Fruit fly (Drosophila melanogaster) whole organism, prepupa: Measurements from ENCODE around the gene CG18731.

ENCODE experiments used
- Blimp-1 ChIP-seq: fragments of 200-800 bp; sonication (Bioruptor generic); optimal IDR thresholded peaks from 3 replicates; lab custom pipeline; 2017; ENCODE audit warnings: missing biosample characterization, missing genetic modification characterization, mild to moderate bottlenecking, moderate library complexity, missing genetic modification reagents
- CG10631 ChIP-seq: fragments of 200-800 bp; sonication (Bioruptor generic); optimal IDR thresholded peaks from 2 replicates; lab custom pipeline; 2016; ENCODE audit warnings: missing biosample characterization, missing genetic modification characterization
- CG10669 ChIP-seq: fragments of 200-800 bp; sonication (Bioruptor generic); optimal IDR thresholded peaks from 3 replicates; lab custom pipeline; 2018; ENCODE audit warnings: missing biosample characterization, mild to moderate bottlenecking, missing genetic modification characterization, moderate library complexity
- CG11294 ChIP-seq: fragments of 200-800 bp; sonication (Bioruptor generic); IDR thresholded peaks from 2 replicates; pipeline ENCODE4 v1.3.6; 2022; ENCODE audit warnings: missing biosample characterization, missing genetic modification characterization
- CG11902 ChIP-seq: fragments of 200-800 bp; sonication (Bioruptor generic); optimal IDR thresholded peaks from 3 replicates; lab custom pipeline; 2016; ENCODE audit warnings: missing biosample characterization, missing genetic modification characterization
- CG15336 ChIP-seq: fragments of 200-800 bp; sonication (Bioruptor generic); IDR thresholded peaks from 2 replicates; pipeline ENCODE4 v1.3.6; 2022; ENCODE audit warnings: missing biosample characterization, missing genetic modification characterization
- CG1621 ChIP-seq: fragments of 200-800 bp; sonication (Bioruptor generic); optimal IDR thresholded peaks from 3 replicates; lab custom pipeline; 2018; ENCODE audit warnings: missing biosample characterization, mild to moderate bottlenecking, missing genetic modification characterization
- CG16779 ChIP-seq: fragments of 200-800 bp; sonication (Bioruptor generic); optimal IDR thresholded peaks from 3 replicates; lab custom pipeline; 2017; ENCODE audit warnings: missing biosample characterization, mild to moderate bottlenecking, missing genetic modification characterization
- CG3032 ChIP-seq: fragments of 200-800 bp; optimal IDR thresholded peaks from 2 replicates; lab custom pipeline; 2019; ENCODE audit warnings: missing biosample characterization, mild to moderate bottlenecking, missing genetic modification characterization, moderate library complexity
- CG31627 ChIP-seq: fragments of 200-800 bp; sonication (Bioruptor generic); optimal IDR thresholded peaks from 3 replicates; lab custom pipeline; 2016; ENCODE audit warnings: missing biosample characterization, missing genetic modification characterization
- CG34406 ChIP-seq: fragments of 200-800 bp; sonication (Bioruptor generic); optimal IDR thresholded peaks from 3 replicates; lab custom pipeline; 2016; ENCODE audit warnings: missing biosample characterization, missing genetic modification characterization
- CG3919 ChIP-seq: fragments of 200-800 bp; sonication (Bioruptor generic); optimal IDR thresholded peaks from 3 replicates; lab custom pipeline; 2016; ENCODE audit warnings: missing biosample characterization, missing genetic modification characterization
- CG4318 ChIP-seq: fragments of 200-800 bp; sonication (Bioruptor generic); optimal IDR thresholded peaks from 3 replicates; lab custom pipeline; 2017; ENCODE audit warnings: missing biosample characterization, mild to moderate bottlenecking, missing genetic modification characterization
- CG6163 ChIP-seq: fragments of 200-800 bp; sonication (Bioruptor generic); IDR thresholded peaks from 3 replicates; pipeline ENCODE4 v1.3.6; 2022; ENCODE audit warnings: missing biosample characterization, missing genetic modification characterization
- CG6276 ChIP-seq: fragments of 200-800 bp; sonication (Bioruptor generic); optimal IDR thresholded peaks from 2 replicates; lab custom pipeline; 2017; ENCODE audit warnings: missing biosample characterization, mild to moderate bottlenecking, missing genetic modification characterization
- CG6792 ChIP-seq: fragments of 200-800 bp; sonication (Bioruptor generic); optimal IDR thresholded peaks from 3 replicates; lab custom pipeline; 2016; ENCODE audit warnings: missing biosample characterization, missing genetic modification characterization
- CG6808 ChIP-seq: fragments of 200-800 bp; sonication (Bioruptor generic); optimal IDR thresholded peaks from 3 replicates; lab custom pipeline; 2017; ENCODE audit warnings: missing biosample characterization, missing genetic modification characterization, mild to moderate bottlenecking, moderate library complexity, missing genetic modification reagents
- CG6854 ChIP-seq: fragments of 200-800 bp; sonication (Bioruptor generic); optimal IDR thresholded peaks from 2 replicates; lab custom pipeline; 2017; ENCODE audit warnings: missing biosample characterization, mild to moderate bottlenecking, missing genetic modification characterization
- CG7368 ChIP-seq: fragments of 200-800 bp; sonication (Bioruptor generic); optimal IDR thresholded peaks from 3 replicates; lab custom pipeline; 2016; ENCODE audit warnings: missing biosample characterization, missing genetic modification characterization
- CG8119 ChIP-seq: fragments of 200-800 bp; sonication (Bioruptor generic); IDR thresholded peaks from 3 replicates; pipeline ENCODE4 v1.3.6; 2022; ENCODE audit warnings: missing biosample characterization, missing genetic modification characterization
- CG8632 ChIP-seq: fragments of 200-800 bp; sonication (Bioruptor generic); optimal IDR thresholded peaks from 3 replicates; lab custom pipeline; 2016; ENCODE audit warnings: missing biosample characterization, missing genetic modification characterization
- CG9139 ChIP-seq: fragments of 200-800 bp; sonication (Bioruptor generic); optimal IDR thresholded peaks from 3 replicates; lab custom pipeline; 2017; ENCODE audit warnings: missing biosample characterization, mild to moderate bottlenecking, missing genetic modification characterization
- Eip78C ChIP-seq: fragments of 200-800 bp; sonication (Bioruptor generic); peaks from one replicate; lab custom pipeline; 2016; ENCODE audit warnings: missing biosample characterization, missing genetic modification characterization
- Eip93F ChIP-seq: fragments of 200-800 bp; sonication (Bioruptor generic); optimal IDR thresholded peaks from 2 replicates; lab custom pipeline; 2016; ENCODE audit warnings: missing biosample characterization, mild to moderate bottlenecking, missing genetic modification characterization
- Ets21C ChIP-seq: fragments of 200-800 bp; sonication (Bioruptor generic); optimal IDR thresholded peaks from 3 replicates; lab custom pipeline; 2016; ENCODE audit warnings: missing biosample characterization, missing genetic modification characterization
- Gug ChIP-seq: fragments of 200-800 bp; sonication (Bioruptor generic); IDR thresholded peaks from 2 replicates; pipeline ENCODE4 v1.3.6; 2022; ENCODE audit warnings: missing biosample characterization, missing genetic modification characterization
- Hr4 ChIP-seq: fragments of 200-800 bp; sonication (Bioruptor generic); optimal IDR thresholded peaks from 3 replicates; lab custom pipeline; 2016; ENCODE audit warnings: missing biosample characterization, missing genetic modification characterization
- Lpt ChIP-seq: fragments of 200-800 bp; sonication (Bioruptor generic); optimal IDR thresholded peaks from 3 replicates; lab custom pipeline; 2016; ENCODE audit warnings: missing biosample characterization, missing genetic modification characterization
- Met ChIP-seq: fragments of 200-800 bp; sonication (Bioruptor generic); optimal IDR thresholded peaks from 3 replicates; lab custom pipeline; 2016; ENCODE audit warnings: missing biosample characterization, missing genetic modification characterization
- Sox14 ChIP-seq: fragments of 200-800 bp; sonication (Bioruptor generic); optimal IDR thresholded peaks from 3 replicates; lab custom pipeline; 2016; ENCODE audit warnings: missing biosample characterization, missing genetic modification characterization
- achi ChIP-seq: fragments of 200-800 bp; sonication (Bioruptor generic); optimal IDR thresholded peaks from 3 replicates; lab custom pipeline; 2016; ENCODE audit warnings: missing biosample characterization, missing genetic modification characterization
- acj6 ChIP-seq: fragments of 200-800 bp; sonication (Bioruptor generic); optimal IDR thresholded peaks from 3 replicates; lab custom pipeline; 2016; ENCODE audit warnings: missing biosample characterization, missing genetic modification characterization
- dsx ChIP-seq: fragments of 200-800 bp; optimal IDR thresholded peaks from 3 replicates; lab custom pipeline; 2019; ENCODE audit warnings: missing biosample characterization, mild to moderate bottlenecking, missing genetic modification characterization, moderate library complexity; ENCODE audit not compliant: poor library complexity, severe bottlenecking
- eg ChIP-seq: fragments of 200-800 bp; sonication (Bioruptor generic); IDR thresholded peaks from 3 replicates; pipeline ENCODE4 v1.3.6; 2022; ENCODE audit warnings: missing biosample characterization, missing genetic modification characterization
- esn ChIP-seq: fragments of 200-800 bp; sonication (Bioruptor generic); optimal IDR thresholded peaks from 2 replicates; lab custom pipeline; 2016; ENCODE audit warnings: missing biosample characterization, mild to moderate bottlenecking, missing genetic modification characterization, moderate library complexity
- fd59A ChIP-seq: fragments of 200-800 bp; sonication (Bioruptor generic); optimal IDR thresholded peaks from 2 replicates; lab custom pipeline; 2017; ENCODE audit warnings: missing biosample characterization, mild to moderate bottlenecking, missing genetic modification characterization, missing genetic modification reagents
- fkh ChIP-seq: fragments of 200-800 bp; sonication (Bioruptor generic); optimal IDR thresholded peaks from 3 replicates; lab custom pipeline; 2017; ENCODE audit warnings: missing biosample characterization, mild to moderate bottlenecking, missing genetic modification characterization, moderate library complexity
- net ChIP-seq: fragments of 200-800 bp; sonication (Bioruptor generic); optimal IDR thresholded peaks from 3 replicates; lab custom pipeline; 2016; ENCODE audit warnings: missing biosample characterization, missing genetic modification characterization
- pdm3 ChIP-seq: fragments of 200-800 bp; sonication (Bioruptor generic); optimal IDR thresholded peaks from 3 replicates; lab custom pipeline; 2016; ENCODE audit warnings: missing biosample characterization, missing genetic modification characterization
- salr ChIP-seq, 2 experiments: fragments of 200-800 bp; sonication (Bioruptor generic); optimal IDR thresholded peaks; 3 replicates each; lab custom pipeline; 2016 to 2018; ENCODE audit warnings: missing biosample characterization in 2 of 2, missing genetic modification characterization in 2 of 2, mild to moderate bottlenecking in 1 of 2
- ss ChIP-seq, 2 experiments: fragments of 200-800 bp; sonication (Bioruptor generic); optimal IDR thresholded peaks; 2 replicates in 1 of 2; 3 replicates in 1 of 2; lab custom pipeline; 2017 to 2018; ENCODE audit warnings: mild to moderate bottlenecking in 2 of 2, missing biosample characterization in 2 of 2, missing genetic modification characterization in 2 of 2, moderate library complexity in 1 of 2
- svp ChIP-seq: fragments of 200-800 bp; sonication (Bioruptor generic); peaks from one replicate; lab custom pipeline; 2016; ENCODE audit warnings: missing biosample characterization, missing genetic modification characterization
- topi ChIP-seq: fragments of 200-800 bp; sonication (Bioruptor generic); optimal IDR thresholded peaks from 3 replicates; lab custom pipeline; 2016; ENCODE audit warnings: missing biosample characterization, missing genetic modification characterization
- vri ChIP-seq: fragments of 200-800 bp; sonication (Bioruptor generic); optimal IDR thresholded peaks from 3 replicates; lab custom pipeline; 2016; ENCODE audit warnings: missing biosample characterization, mild to moderate bottlenecking, missing genetic modification characterization

CG18731 gene

dm6 chr3R:29772090-29772794 is 47.4 kb downstream of the CG18731 start (continued):
- peak in 1 of 2 experiments; percentile 60 for TF ChIP-seq salr (GFP tag; optimal IDR thresholded peaks at IDR 0.05; lab: Kevin White, UChicago)
- peak; percentile 23 for TF ChIP-seq CG6276 (GFP tag; lab: Kevin White, UChicago)
- TF ChIP-seq, all 60 proteins: peak for 32

dm6 chr3R:29772795-29773331 is 48.0 kb downstream of the CG18731 start:
- TF ChIP-seq CG11294 (GFP tag; lab: Robert Waterston, UW) = peak; percentile 38; the same call in 1 of the 2 replicates
- TF ChIP-seq CG9139 (GFP tag; lab: Kevin White, UChicago) = peak; percentile 61
- no peak for TF ChIP-seq CG10631 (GFP tag; lab: Kevin White, UChicago)
- TF ChIP-seq CG8119 = peak; percentile 65
- TF ChIP-seq dsx (GFP tag; lab: Kevin White, UChicago) = peak; percentile 13
- peak; percentile 63 for TF ChIP-seq CG15336 (GFP tag; lab: Robert Waterston, UW)
- peak; percentile 53; the same call in 1 of the 3 replicates for TF ChIP-seq eg (GFP tag; lab: Robert Waterston, UW)
- TF ChIP-seq achi (GFP tag; lab: Kevin White, UChicago) = no peak
- TF ChIP-seq CG7368 = peak; percentile 27
- TF ChIP-seq svp (GFP tag; lab: Kevin White, UChicago) = peak; percentile 68
- TF ChIP-seq CG11902 (GFP tag; lab: Kevin White, UChicago) = no peak
- TF ChIP-seq CG1621 (tag; lab: Kevin White, UChicago) = peak; percentile 24
- TF ChIP-seq Ets21C (GFP tag; lab: Kevin White, UChicago) = no peak
- TF ChIP-seq vri (GFP tag; lab: Kevin White, UChicago) = peak; percentile 67
- TF ChIP-seq CG6163 (GFP tag; lab: Robert Waterston, UW) = peak; percentile 77
- TF ChIP-seq fkh = peak; percentile 83
- TF ChIP-seq CG31627 (GFP tag; lab: Kevin White, UChicago) = no peak
- TF ChIP-seq net (GFP tag; lab: Kevin White, UChicago) = no peak
- no peak for TF ChIP-seq acj6 (GFP tag; lab: Kevin White, UChicago)
- peak; percentile 28 for TF ChIP-seq CG3032
- no peak for TF ChIP-seq CG4318 (GFP tag; lab: Kevin White, UChicago)
- TF ChIP-seq CG16779 (tag; lab: Kevin White, UChicago) = no peak
- no peak for TF ChIP-seq Eip93F
- TF ChIP-seq Sox14 = peak; percentile 29
- TF ChIP-seq Lpt (GFP tag; lab: Kevin White, UChicago) = peak; percentile 56
- peak; percentile 53 to 76 for TF ChIP-seq ss (GFP tag; optimal IDR thresholded peaks at IDR 0.05; lab: Kevin White, UChicago)
- peak; percentile 70 for TF ChIP-seq CG6854
- no peak for TF ChIP-seq Eip78C (GFP tag; lab: Kevin White, UChicago)
- peak; percentile 49 for TF ChIP-seq CG6276 (GFP tag; lab: Kevin White, UChicago)
- TF ChIP-seq CG3919 (GFP tag; lab: Kevin White, UChicago) = peak; percentile 6
- TF ChIP-seq topi (GFP tag; lab: Kevin White, UChicago) = no peak
- TF ChIP-seq Gug (GFP tag; lab: Robert Waterston, UW) = peak; percentile 51
- peak; percentile 76 for TF ChIP-seq Blimp-1 (GFP tag; lab: Kevin White, UChicago)
- peak; percentile 30 for TF ChIP-seq CG6808 (GFP tag; lab: Kevin White, UChicago)
- no peak for TF ChIP-seq salr (GFP tag; optimal IDR thresholded peaks at IDR 0.05; lab: Kevin White, UChicago)

dm6 chr3R:29773833-29774324 is 49.1 kb downstream of the CG18731 start:
- TF ChIP-seq fd59A (GFP tag; lab: Kevin White, UChicago) (peak; percentile 79), Eip78C (GFP tag; lab: Kevin White, UChicago) (peak; percentile 95), net (GFP tag; lab: Kevin White, UChicago) (peak; percentile 76), esn (GFP tag; lab: Kevin White, UChicago) (peak; percentile 79), Met (GFP tag; lab: Kevin White, UChicago) (peak; percentile 61), pdm3 (GFP tag; lab: Kevin White, UChicago) (peak; percentile 87), CG3032 (peak; percentile 73), Blimp-1 (GFP tag; lab: Kevin White, UChicago) (no peak), svp (GFP tag; lab: Kevin White, UChicago) (peak; percentile 84), CG34406 (GFP tag; lab: Kevin White, UChicago) (peak; percentile 76), CG6792 (GFP tag; lab: Kevin White, UChicago) (peak; percentile 73), CG1621 (tag; lab: Kevin White, UChicago) (peak; percentile 72), CG6163 (GFP tag; lab: Robert Waterston, UW) (peak; percentile 80), CG6854 (no peak), CG6276 (GFP tag; lab: Kevin White, UChicago) (peak; percentile 68), ss (GFP tag; optimal IDR thresholded peaks at IDR 0.05; lab: Kevin White, UChicago) (peak; percentile 67 to 86), CG11294 (GFP tag; lab: Robert Waterston, UW) (peak; percentile 74), Hr4 (GFP tag; lab: Kevin White, UChicago) (peak; percentile 90), fkh (no peak), CG8632 (GFP tag; lab: Kevin White, UChicago) (peak; percentile 74), Lpt (GFP tag; lab: Kevin White, UChicago) (peak; percentile 58), CG10669 (GFP tag; lab: Kevin White, UChicago) (peak; percentile 80)
